Worm (Caenorhabditis elegans) whole organism, midembryonic: ENCODE data around the gene fmi-1.

Source experiments
- T22C8.4 ChIP-seq: fragments of 200-800 bp; sonication (Bioruptor generic); IDR thresholded peaks from 2 replicates; pipeline ENCODE4 v1.3.6; 2022; ENCODE audit warnings: missing genetic modification characterization, missing compliant biosample characterization
- cog-1 ChIP-seq: sonication (generic microtip); optimal IDR thresholded peaks from 2 replicates; lab custom pipeline; 2016; ENCODE audit warnings: missing genetic modification characterization, missing compliant biosample characterization
- flt-1 ChIP-seq: fragments of 200-800 bp; sonication (Bioruptor generic); IDR thresholded peaks from 2 replicates; pipeline ENCODE4 v1.3.6; 2022; ENCODE audit warnings: missing genetic modification characterization, missing compliant biosample characterization
- klf-2 ChIP-seq: fragments of 200-800 bp; sonication (Bioruptor generic); conservative IDR thresholded peaks from 2 replicates; pipeline ENCODE4 v1.3.6; 2022; ENCODE audit warnings: missing genetic modification reagents, missing genetic modification characterization, missing compliant biosample characterization
- ref-1 ChIP-seq: fragments of 200-800 bp; sonication (Bioruptor generic); conservative IDR thresholded peaks from 2 replicates; pipeline ENCODE4 v1.3.6; 2022; ENCODE audit warnings: missing genetic modification reagents, missing genetic modification characterization, missing compliant biosample characterization
- tab-1 ChIP-seq: fragments of 200-800 bp; sonication (Bioruptor generic); IDR thresholded peaks from 2 replicates; pipeline ENCODE4 v1.3.6; 2022; ENCODE audit warnings: missing genetic modification characterization, missing compliant biosample characterization
- ztf-29 ChIP-seq: fragments of 200-800 bp; sonication (Bioruptor generic); IDR thresholded peaks from 2 replicates; pipeline ENCODE4 v1.3.6; 2022; ENCODE audit warnings: missing genetic modification reagents, missing genetic modification characterization, missing compliant biosample characterization

ce11 chrV:12970575-12971160 is 48.2 kb upstream of the fmi-1 start, which contains the start of gene pnn-1:
- TF ChIP-seq cog-1 (tag; lab: Kevin White, UChicago): no peak
- TF ChIP-seq tab-1 (GFP tag; lab: Robert Waterston, UW): no peak
- TF ChIP-seq klf-2 (GFP tag; lab: Robert Waterston, UW): no peak
- no peak for TF ChIP-seq ref-1 (GFP tag; lab: Robert Waterston, UW)
- TF ChIP-seq flt-1: no peak
- no peak for TF ChIP-seq ztf-29 (GFP tag; lab: Robert Waterston, UW)
- TF ChIP-seq T22C8.4 (GFP tag; lab: Robert Waterston, UW): no peak
